Worm (Caenorhabditis elegans) whole organism, early embryonic: ENCODE measurements around the gene alh-1.

Experiments used
- B0310.2 ChIP-seq: sonication (generic microtip); optimal IDR thresholded peaks from 2 replicates; lab custom pipeline; 2016; ENCODE audit warnings: mild to moderate bottlenecking, missing genetic modification characterization, missing compliant biosample characterization
- F13C5.2 ChIP-seq: sonication (generic microtip); optimal IDR thresholded peaks from 2 replicates; lab custom pipeline; 2017; ENCODE audit warnings: mild to moderate bottlenecking, missing genetic modification characterization, inconsistent platforms, missing compliant biosample characterization
- aly-1 ChIP-seq: sonication (generic microtip); optimal IDR thresholded peaks from 2 replicates; lab custom pipeline; 2016; ENCODE audit warnings: missing genetic modification characterization, missing compliant biosample characterization
- ama-1 ChIP-seq: fragments of 150-350 bp; optimal IDR thresholded peaks from 2 replicates; lab custom pipeline; 2014
- ceh-13 ChIP-seq: fragments of 200-800 bp; sonication (Bioruptor generic); optimal IDR thresholded peaks from 2 replicates; lab custom pipeline; 2018; ENCODE audit warnings: mild to moderate bottlenecking, missing genetic modification characterization, missing compliant biosample characterization
- ceh-36 ChIP-seq: sonication (generic microtip); optimal IDR thresholded peaks from 2 replicates; lab custom pipeline; 2016; ENCODE audit warnings: missing genetic modification characterization, inconsistent platforms, missing compliant biosample characterization
- ets-7 ChIP-seq: sonication (generic microtip); optimal IDR thresholded peaks from 2 replicates; lab custom pipeline; 2016; ENCODE audit warnings: missing genotype, missing genetic modification characterization, missing compliant biosample characterization
- flt-1 ChIP-seq: fragments of 200-800 bp; sonication (Bioruptor generic); IDR thresholded peaks from 2 replicates; pipeline ENCODE4 v1.3.6; 2022; ENCODE audit warnings: missing genetic modification characterization, missing compliant biosample characterization
- hmbx-1 ChIP-seq: sonication (generic microtip); optimal IDR thresholded peaks from 2 replicates; lab custom pipeline; 2016; ENCODE audit warnings: mild to moderate bottlenecking, missing genetic modification characterization, missing compliant biosample characterization
- hmg-4 ChIP-seq: fragments of 200-800 bp; sonication (Bioruptor generic); optimal IDR thresholded peaks from 2 replicates; lab custom pipeline; 2018; ENCODE audit warnings: mild to moderate bottlenecking, missing genetic modification characterization, missing compliant biosample characterization
- hnd-1 ChIP-seq: sonication (generic microtip); optimal IDR thresholded peaks from 2 replicates; lab custom pipeline; 2016; ENCODE audit warnings: missing genetic modification characterization, missing compliant biosample characterization
- pes-1 ChIP-seq: fragments of 200-800 bp; sonication (Bioruptor generic); IDR thresholded peaks from 2 replicates; pipeline ENCODE4 v1.3.6; 2022; ENCODE audit warnings: missing genetic modification reagents, missing genetic modification characterization, missing compliant biosample characterization
- scrt-1 ChIP-seq: fragments of 200-800 bp; sonication (Bioruptor generic); IDR thresholded peaks from 2 replicates; pipeline ENCODE4 v1.3.6; 2022; ENCODE audit warnings: missing genetic modification characterization, missing compliant biosample characterization
- sea-1 ChIP-seq: fragments of 200-800 bp; sonication (Bioruptor generic); conservative IDR thresholded peaks from 2 replicates; pipeline ENCODE4 v1.3.6; 2022; ENCODE audit warnings: missing genetic modification characterization, missing compliant biosample characterization
- tbx-11 ChIP-seq: fragments of 200-800 bp; sonication (Bioruptor generic); IDR thresholded peaks from 2 replicates; pipeline ENCODE4 v1.3.6; 2022; ENCODE audit warnings: missing genetic modification characterization, missing compliant biosample characterization
- tbx-37 ChIP-seq: fragments of 200-800 bp; sonication (Bioruptor generic); conservative IDR thresholded peaks from 2 replicates; pipeline ENCODE4 v1.3.6; 2022; ENCODE audit warnings: missing genetic modification reagents, missing genetic modification characterization, missing compliant biosample characterization
- tra-4 ChIP-seq: sonication (generic microtip); optimal IDR thresholded peaks from 2 replicates; lab custom pipeline; 2017; ENCODE audit warnings: missing genetic modification characterization, missing compliant biosample characterization

alh-1 gene

DNA sequence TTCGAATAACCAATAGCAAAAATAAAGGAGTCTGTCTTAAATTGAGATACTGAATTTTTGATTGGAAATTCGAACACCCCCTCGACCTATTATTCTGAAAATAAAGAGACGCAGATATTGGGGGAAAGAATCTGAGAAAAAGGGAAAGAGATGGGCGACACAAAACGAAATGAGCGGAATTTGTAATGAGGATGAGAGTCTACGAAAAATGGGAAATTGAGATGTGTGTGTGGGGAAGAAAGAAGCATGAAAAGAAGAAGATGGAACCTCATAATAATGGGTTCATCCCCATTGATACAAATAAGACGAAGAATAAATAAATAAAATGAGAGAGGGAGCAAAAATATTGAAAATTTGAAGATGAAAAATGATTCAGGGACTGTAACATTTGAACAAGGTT is 8.0 kb downstream of the alh-1 start, which contains the start of gene cah-1:
Gene cah-1, minus strand, starts transcription at position 101 of the 400 bp plus-strand sequence.
- TF ChIP-seq F13C5.2 (tag; lab: Kevin White, UChicago) (no peak), sea-1 (no peak), tbx-11 (GFP tag; lab: Robert Waterston, UW) (no peak), tra-4 (no peak), tbx-37 (GFP tag; lab: Robert Waterston, UW) (no peak), hmg-4 (GFP tag; lab: Kevin White, UChicago) (no peak)

DNA sequence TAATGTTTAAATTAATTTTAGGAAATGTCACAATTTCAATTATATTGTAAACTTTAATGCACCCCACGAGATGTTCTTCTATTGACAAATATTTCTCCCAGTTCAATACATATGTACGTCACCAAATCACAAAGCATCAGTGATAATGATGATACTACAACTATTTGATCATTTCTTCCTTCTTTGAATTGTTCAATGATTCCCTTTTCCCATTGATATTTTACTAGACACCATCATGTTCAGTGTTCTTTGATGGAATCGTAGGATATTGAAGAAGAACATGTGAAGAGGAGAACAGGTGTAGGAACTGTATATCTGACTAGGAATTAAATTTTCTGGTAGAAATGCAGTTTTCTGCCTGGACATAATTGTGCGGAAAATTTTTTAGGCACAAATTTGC is 11.9 kb downstream of the alh-1 start:
- no peak for TF ChIP-seq B0310.2
- TF ChIP-seq ceh-36 (tag; lab: Kevin White, UChicago) = no peak
- TF ChIP-seq hnd-1 = no peak
- no peak for TF ChIP-seq aly-1 (tag; lab: Kevin White, UChicago)
- no peak for TF ChIP-seq scrt-1 (GFP tag; lab: Robert Waterston, UW)
- TF ChIP-seq F13C5.2 (tag; lab: Kevin White, UChicago) = no peak
- TF ChIP-seq hmbx-1 (tag; lab: Kevin White, UChicago) = no peak
- no peak for TF ChIP-seq ets-7 (tag; lab: Kevin White, UChicago)
- no peak for TF ChIP-seq flt-1
- TF ChIP-seq tbx-11 (GFP tag; lab: Robert Waterston, UW) = no peak
- no peak for TF ChIP-seq pes-1 (GFP tag; lab: Robert Waterston, UW)
- TF ChIP-seq ceh-13 (GFP tag; lab: Kevin White, UChicago) = no peak
- TF ChIP-seq sea-1 = no peak
- no peak for TF ChIP-seq hmg-4 (GFP tag; lab: Kevin White, UChicago)
- no peak for TF ChIP-seq tra-4
- no peak for TF ChIP-seq ama-1 (lab: Kevin White, UChicago)

DNA sequence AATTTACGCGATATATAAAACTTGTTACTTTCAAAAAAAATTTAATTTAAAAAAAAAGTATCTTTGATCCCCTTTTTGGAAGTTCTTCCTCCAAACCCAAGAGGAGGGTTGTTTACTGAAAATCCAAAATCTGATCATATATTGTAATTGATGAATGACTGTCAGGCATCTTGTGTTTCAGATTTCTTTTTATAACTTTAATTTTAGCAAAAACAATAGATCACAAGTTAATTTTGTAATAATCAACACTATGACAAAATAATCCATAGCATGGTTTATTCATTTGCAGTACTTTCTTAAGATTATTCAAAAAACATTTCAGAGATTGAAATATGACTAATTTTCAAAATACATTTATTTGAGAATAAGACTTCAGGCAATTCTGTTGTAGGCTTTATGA is 14.8 kb downstream of the alh-1 start:
- no peak for TF ChIP-seq flt-1

DNA sequence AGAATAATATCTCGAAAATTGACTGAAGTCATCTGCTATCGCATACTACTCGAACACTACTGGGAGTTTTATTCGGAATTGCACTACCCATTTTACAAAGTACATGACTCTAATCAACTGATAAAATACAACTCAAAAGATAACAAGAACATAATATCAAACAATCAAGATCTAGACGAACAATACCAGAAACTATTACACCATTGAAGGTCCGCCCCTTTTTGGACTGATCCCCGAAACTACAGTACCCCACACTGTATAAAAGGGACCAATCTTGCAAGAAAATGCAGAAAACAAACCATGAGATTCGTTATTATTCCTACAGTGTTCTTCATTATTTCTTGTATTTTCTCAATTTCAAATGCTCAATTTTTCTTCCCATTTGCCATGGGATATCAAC is 16.9 kb downstream of the alh-1 start, which contains the start of gene F54D8.10:
Gene F54D8.10, plus strand, starts transcription at position 301 of the 400 bp plus-strand sequence.
- TF ChIP-seq hmg-4 (GFP tag; lab: Kevin White, UChicago) (no peak), hnd-1 (no peak), ets-7 (tag; lab: Kevin White, UChicago) (no peak), aly-1 (tag; lab: Kevin White, UChicago) (no peak), flt-1 (no peak), ceh-36 (tag; lab: Kevin White, UChicago) (no peak), tbx-11 (GFP tag; lab: Robert Waterston, UW) (no peak), sea-1 (no peak), ama-1 (lab: Kevin White, UChicago) (no peak), pes-1 (GFP tag; lab: Robert Waterston, UW) (no peak), tra-4 (no peak), B0310.2 (no peak), tbx-37 (GFP tag; lab: Robert Waterston, UW) (no peak), hmbx-1 (tag; lab: Kevin White, UChicago) (no peak), scrt-1 (GFP tag; lab: Robert Waterston, UW) (no peak), ceh-13 (GFP tag; lab: Kevin White, UChicago) (no peak)

DNA sequence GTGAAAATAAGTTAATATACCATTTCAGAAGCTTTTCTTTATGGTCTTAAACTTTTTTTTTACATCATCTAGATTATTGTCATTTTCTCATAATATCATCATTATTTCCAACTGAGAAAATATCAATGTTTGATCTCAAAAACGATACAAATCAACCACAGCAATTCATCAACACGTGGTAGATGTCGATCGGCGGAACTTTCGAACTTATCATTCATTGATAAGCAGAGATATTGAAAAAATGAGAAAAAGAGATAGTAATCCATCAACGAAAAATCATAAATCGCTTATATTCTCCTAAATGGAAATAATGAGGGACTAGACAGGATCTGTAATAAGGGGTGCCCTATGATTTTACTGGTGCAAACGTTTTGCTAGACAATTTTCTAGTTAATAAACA is 19.2 kb downstream of the alh-1 start:
- TF ChIP-seq ceh-13 (GFP tag; lab: Kevin White, UChicago) = no peak
- TF ChIP-seq pes-1 (GFP tag; lab: Robert Waterston, UW) = no peak
- no peak for TF ChIP-seq scrt-1 (GFP tag; lab: Robert Waterston, UW)
- TF ChIP-seq ama-1 (lab: Kevin White, UChicago) = no peak
- no peak for TF ChIP-seq aly-1 (tag; lab: Kevin White, UChicago)
- TF ChIP-seq tbx-11 (GFP tag; lab: Robert Waterston, UW) = no peak
- TF ChIP-seq F13C5.2 (tag; lab: Kevin White, UChicago) = no peak
- TF ChIP-seq ceh-36 (tag; lab: Kevin White, UChicago) = no peak
- no peak for TF ChIP-seq tra-4
- no peak for TF ChIP-seq hmbx-1 (tag; lab: Kevin White, UChicago)
- TF ChIP-seq B0310.2 = no peak
- no peak for TF ChIP-seq hmg-4 (GFP tag; lab: Kevin White, UChicago)
- no peak for TF ChIP-seq hnd-1
- TF ChIP-seq sea-1 = no peak

DNA sequence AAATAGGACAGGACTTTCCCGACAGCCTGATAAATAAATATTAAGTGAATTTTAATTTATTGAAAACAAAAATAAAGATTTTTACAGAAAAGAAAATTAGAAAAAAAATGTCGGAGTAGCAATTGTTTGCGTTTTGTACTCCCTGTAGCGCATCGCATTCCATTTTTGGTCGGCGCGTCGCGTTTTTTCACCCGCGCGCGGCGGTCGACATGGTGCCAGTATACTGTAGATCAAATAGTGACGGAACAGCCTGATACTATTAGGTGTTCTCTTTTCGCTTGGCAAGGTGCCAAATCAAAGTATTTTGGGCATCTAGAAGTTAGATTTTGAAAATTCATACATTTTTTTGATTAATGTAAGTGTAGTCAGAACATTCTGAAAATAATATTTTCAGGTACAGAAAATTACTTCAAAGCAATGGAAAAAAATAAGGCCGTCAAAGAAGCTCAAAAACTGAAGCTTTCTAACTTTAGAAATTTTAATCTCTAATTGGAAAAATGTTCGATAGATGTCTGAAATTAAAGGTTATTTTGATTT is 21.2 kb downstream of the alh-1 start:
- TF ChIP-seq pes-1 (GFP tag; lab: Robert Waterston, UW) (no peak), F13C5.2 (tag; lab: Kevin White, UChicago) (no peak)

DNA sequence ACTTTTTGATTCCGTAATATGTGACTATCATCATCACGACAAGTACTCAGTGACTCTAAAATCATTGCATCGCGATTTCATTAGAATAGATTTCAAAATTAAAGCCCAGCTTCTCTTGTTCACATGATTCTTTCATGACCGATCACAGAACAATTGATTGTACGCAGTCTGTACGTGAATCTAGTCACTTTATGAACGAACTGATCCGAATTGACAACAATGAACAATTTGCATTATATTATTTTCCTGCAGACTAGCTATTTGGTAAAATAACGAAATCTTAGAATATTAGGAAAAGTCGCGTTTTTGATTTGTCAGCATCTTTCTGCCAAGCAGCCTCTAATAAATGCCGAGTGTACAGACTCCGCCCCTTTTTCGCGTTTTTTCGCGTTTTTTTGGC is 21.9 kb downstream of the alh-1 start:
- TF ChIP-seq tra-4 (no peak), hnd-1 (no peak), scrt-1 (GFP tag; lab: Robert Waterston, UW) (no peak), ets-7 (tag; lab: Kevin White, UChicago) (no peak), hmg-4 (GFP tag; lab: Kevin White, UChicago) (no peak), ceh-13 (GFP tag; lab: Kevin White, UChicago) (no peak), tbx-11 (GFP tag; lab: Robert Waterston, UW) (no peak), aly-1 (tag; lab: Kevin White, UChicago) (no peak), flt-1 (no peak), B0310.2 (no peak), sea-1 (no peak), hmbx-1 (tag; lab: Kevin White, UChicago) (no peak)

DNA sequence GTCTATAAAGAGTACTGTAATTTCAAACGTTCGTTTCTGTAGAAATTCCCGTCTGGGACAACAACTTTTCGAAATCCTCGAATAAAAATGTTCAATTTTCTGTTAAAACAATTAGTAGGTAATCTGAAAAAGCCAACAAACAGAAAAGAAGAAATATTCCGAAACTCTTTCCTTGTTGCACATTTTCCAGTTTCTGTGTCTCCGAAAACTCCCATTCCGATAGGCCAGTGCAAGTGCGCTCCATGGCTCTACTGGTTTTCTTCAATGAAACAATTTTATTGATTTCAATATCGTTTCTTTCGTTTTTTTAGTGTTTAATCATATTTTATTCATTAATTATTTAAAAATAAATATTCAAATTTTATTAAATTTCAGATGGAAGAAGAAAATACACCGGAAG is 25.1 kb downstream of the alh-1 start, which contains the start of gene F54D8.6:
Gene F54D8.6, plus strand, starts transcription at position 370 of the 400 bp plus-strand sequence.
- TF ChIP-seq tbx-11 (GFP tag; lab: Robert Waterston, UW) = no peak
